Fruit fly (Drosophila melanogaster) whole organism, embryonic: ENCODE measurements around the gene CG34450.

ENCODE experiments used
- Ada2b ChIP-seq: fragments of 200-800 bp; sonication (Bioruptor generic); IDR thresholded peaks from 2 replicates; pipeline ENCODE4 v1.3.6; 2022; ENCODE audit warnings: missing biosample characterization, missing genetic modification characterization
- Atf-2 ChIP-seq: fragments of 200-800 bp; sonication (Bioruptor generic); optimal IDR thresholded peaks from 2 replicates; lab custom pipeline; 2016; ENCODE audit warnings: missing biosample characterization, missing genetic modification characterization
- CG10543 ChIP-seq: fragments of 200-800 bp; sonication (Bioruptor generic); optimal IDR thresholded peaks from 3 replicates; lab custom pipeline; 2017; ENCODE audit warnings: missing biosample characterization, mild to moderate bottlenecking, missing genetic modification characterization, moderate library complexity
- CG12299 ChIP-seq: fragments of 200-800 bp; sonication (Bioruptor generic); optimal IDR thresholded peaks from 2 replicates; lab custom pipeline; 2018; ENCODE audit warnings: missing biosample characterization, mild to moderate bottlenecking, missing genetic modification characterization
- CG13123 ChIP-seq: fragments of 200-800 bp; sonication (Bioruptor generic); optimal IDR thresholded peaks from 2 replicates; lab custom pipeline; 2016; ENCODE audit warnings: missing biosample characterization, missing genetic modification characterization
- CG13775 ChIP-seq: fragments of 200-800 bp; sonication (Bioruptor generic); optimal IDR thresholded peaks from 3 replicates; lab custom pipeline; 2017; ENCODE audit warnings: missing biosample characterization, mild to moderate bottlenecking, missing genetic modification characterization
- CG14050 ChIP-seq: fragments of 200-800 bp; sonication (Bioruptor generic); IDR thresholded peaks from 3 replicates; pipeline ENCODE4 v1.3.6; 2022; ENCODE audit warnings: missing biosample characterization, missing genetic modification characterization
- CG16813 ChIP-seq: fragments of 200-800 bp; sonication (Bioruptor generic); IDR thresholded peaks from 3 replicates; pipeline ENCODE4 v1.3.6; 2022; ENCODE audit warnings: missing biosample characterization, missing genetic modification characterization; ENCODE audit not compliant: partially characterized antibody
- CG17186 ChIP-seq: fragments of 200-800 bp; sonication (Bioruptor generic); optimal IDR thresholded peaks from 3 replicates; lab custom pipeline; 2017; ENCODE audit warnings: missing biosample characterization, missing genetic modification reagents, missing genetic modification characterization
- CG17829 ChIP-seq: fragments of 200-800 bp; optimal IDR thresholded peaks from 2 replicates; lab custom pipeline; 2019; ENCODE audit warnings: missing biosample characterization, mild to moderate bottlenecking, missing genetic modification characterization, moderate library complexity
- CG1792 ChIP-seq: fragments of 200-800 bp; sonication (Bioruptor generic); optimal IDR thresholded peaks from 2 replicates; lab custom pipeline; 2016; ENCODE audit warnings: missing biosample characterization, missing genetic modification characterization
- CG18764 ChIP-seq: fragments of 200-800 bp; sonication (Bioruptor generic); optimal IDR thresholded peaks from 3 replicates; lab custom pipeline; 2016; ENCODE audit warnings: missing biosample characterization, missing genetic modification characterization
- CG30403 ChIP-seq: fragments of 200-800 bp; sonication (Bioruptor generic); optimal IDR thresholded peaks from 3 replicates; lab custom pipeline; 2016; ENCODE audit warnings: missing biosample characterization, missing genetic modification characterization
- CG3995 ChIP-seq: fragments of 200-800 bp; sonication (Bioruptor generic); optimal IDR thresholded peaks from 3 replicates; lab custom pipeline; 2016; ENCODE audit warnings: missing biosample characterization, missing genetic modification characterization
- CG4328 ChIP-seq: fragments of 200-800 bp; sonication (Bioruptor generic); optimal IDR thresholded peaks from 3 replicates; lab custom pipeline; 2017; ENCODE audit warnings: missing biosample characterization, missing genetic modification reagents, missing genetic modification characterization
- CG6765 ChIP-seq: fragments of 200-800 bp; sonication (Bioruptor generic); optimal IDR thresholded peaks from 3 replicates; lab custom pipeline; 2017; ENCODE audit warnings: missing biosample characterization, mild to moderate bottlenecking, missing genetic modification characterization
- CG9609 ChIP-seq: fragments of 200-800 bp; sonication (Bioruptor generic); optimal IDR thresholded peaks from 3 replicates; lab custom pipeline; 2016; ENCODE audit warnings: missing biosample characterization, missing genetic modification characterization
- CTCF ChIP-seq: fragments of 200-800 bp; sonication (Bioruptor generic); optimal IDR thresholded peaks from 2 replicates; lab custom pipeline; 2017; ENCODE audit warnings: missing biosample characterization, mild to moderate bottlenecking, missing genetic modification characterization, moderate library complexity
- Dek ChIP-seq: fragments of 200-800 bp; sonication (Bioruptor generic); optimal IDR thresholded peaks from 3 replicates; lab custom pipeline; 2019; ENCODE audit warnings: missing biosample characterization, mild to moderate bottlenecking, missing genetic modification characterization, moderate library complexity
- Eip74EF ChIP-seq, 2 experiments: fragments of 200-800 bp in 1 of 2; fragments of >200 bp in 1 of 2; sonication (Bioruptor generic) in 1 of 2; optimal IDR thresholded peaks; 2 replicates each; lab custom pipeline; 2017 to 2019; ENCODE audit warnings: missing biosample characterization in 2 of 2, missing genetic modification characterization in 2 of 2, mild to moderate bottlenecking in 1 of 2, moderate library complexity in 1 of 2
- Elba2 ChIP-seq: fragments of 200-800 bp; sonication (Bioruptor generic); optimal IDR thresholded peaks from 3 replicates; lab custom pipeline; 2016; ENCODE audit warnings: missing biosample characterization, missing genetic modification characterization
- HLHmδ ChIP-seq: fragments of 200-800 bp; sonication (Bioruptor generic); optimal IDR thresholded peaks from 2 replicates; lab custom pipeline; 2018; ENCODE audit warnings: missing biosample characterization, mild to moderate bottlenecking, missing genetic modification characterization, moderate library complexity
- Kr ChIP-seq: fragments of 200-800 bp; sonication (Bioruptor generic); optimal IDR thresholded peaks from 2 replicates; lab custom pipeline; 2017; ENCODE audit warnings: missing biosample characterization, mild to moderate bottlenecking, missing genetic modification characterization
- MTF-1 ChIP-seq: fragments of 200-800 bp; sonication (Bioruptor generic); optimal IDR thresholded peaks from 2 replicates; lab custom pipeline; 2018; ENCODE audit warnings: missing biosample characterization, mild to moderate bottlenecking, missing genetic modification characterization, borderline replicate concordance
- Nf-YC ChIP-seq: fragments of 200-800 bp; optimal IDR thresholded peaks from 3 replicates; lab custom pipeline; 2019; ENCODE audit warnings: missing biosample characterization, mild to moderate bottlenecking, missing genetic modification characterization, moderate library complexity
- Opbp ChIP-seq: fragments of 200-800 bp; sonication (Bioruptor generic); IDR thresholded peaks from 3 replicates; pipeline ENCODE4 v1.3.6; 2022; ENCODE audit warnings: missing biosample characterization, missing genetic modification characterization; ENCODE audit not compliant: partially characterized antibody
- Ptx1 ChIP-seq: fragments of 200-800 bp; sonication (Bioruptor generic); IDR thresholded peaks from 2 replicates; pipeline ENCODE4 v1.3.6; 2022; ENCODE audit warnings: missing biosample characterization, missing genetic modification characterization
- Rx ChIP-seq: fragments of 200-800 bp; sonication (Bioruptor generic); IDR thresholded peaks from 2 replicates; pipeline ENCODE4 v1.3.6; 2022; ENCODE audit warnings: missing biosample characterization, missing genetic modification characterization
- Side ChIP-seq: fragments of 200-800 bp; sonication (Bioruptor generic); optimal IDR thresholded peaks from 2 replicates; lab custom pipeline; 2016; ENCODE audit warnings: missing biosample characterization, missing genetic modification characterization
- ato ChIP-seq: fragments of 200-800 bp; sonication (Bioruptor generic); IDR thresholded peaks from 2 replicates; pipeline ENCODE4 v1.3.6; 2022; ENCODE audit warnings: missing biosample characterization, missing genetic modification characterization; ENCODE audit not compliant: partially characterized antibody
- az2 ChIP-seq: fragments of 200-800 bp; sonication (Bioruptor generic); optimal IDR thresholded peaks from 3 replicates; lab custom pipeline; 2016; ENCODE audit warnings: missing biosample characterization, missing genetic modification characterization
- btn ChIP-seq: fragments of 200-800 bp; sonication (Bioruptor generic); optimal IDR thresholded peaks from 2 replicates; lab custom pipeline; 2016; ENCODE audit warnings: missing biosample characterization, missing genetic modification characterization
- disco-r ChIP-seq: fragments of 200-800 bp; sonication (Bioruptor generic); optimal IDR thresholded peaks from 2 replicates; lab custom pipeline; 2016; ENCODE audit warnings: missing biosample characterization, missing genetic modification characterization
- emc ChIP-seq: fragments of 200-800 bp; sonication (Bioruptor generic); optimal IDR thresholded peaks from 2 replicates; lab custom pipeline; 2016; ENCODE audit warnings: missing biosample characterization, missing genetic modification characterization
- h ChIP-seq: fragments of >200 bp; optimal IDR thresholded peaks from 2 replicates; lab custom pipeline; 2017
- hth ChIP-seq: fragments of >200 bp; optimal IDR thresholded peaks from 2 replicates; lab custom pipeline; 2017; ENCODE audit warnings: inconsistent platforms
- insv ChIP-seq, 2 experiments: fragments of 200-800 bp; sonication (Bioruptor generic); optimal IDR thresholded peaks; 3 replicates each; lab custom pipeline; 2016 to 2018; ENCODE audit warnings: missing biosample characterization in 2 of 2, missing genetic modification characterization in 2 of 2
- kay ChIP-seq: fragments of 200-800 bp; sonication (Bioruptor generic); optimal IDR thresholded peaks from 2 replicates; lab custom pipeline; 2016; ENCODE audit warnings: missing biosample characterization, missing genetic modification characterization
- odd ChIP-seq: fragments of 200-800 bp; sonication (Bioruptor generic); optimal IDR thresholded peaks from 2 replicates; lab custom pipeline; 2017; ENCODE audit warnings: missing biosample characterization, mild to moderate bottlenecking, missing genetic modification characterization
- repo ChIP-seq: fragments of 200-800 bp; sonication (Bioruptor generic); optimal IDR thresholded peaks from 2 replicates; lab custom pipeline; 2016; ENCODE audit warnings: missing biosample characterization, missing genetic modification characterization
- sc ChIP-seq, 3 experiments: fragments of >200 bp in 2 of 3; fragments of 200-800 bp in 1 of 3; sonication (Bioruptor generic) in 1 of 3; optimal IDR thresholded peaks; 2 replicates in 2 of 3; 3 replicates in 1 of 3; lab custom pipeline; 2017; ENCODE audit warnings: mild to moderate bottlenecking in 1 of 3, missing biosample characterization in 1 of 3, missing genetic modification characterization in 1 of 3, missing genetic modification reagents in 1 of 3
- shn ChIP-seq: fragments of 200-800 bp; sonication (Bioruptor generic); optimal IDR thresholded peaks from 3 replicates; lab custom pipeline; 2016; ENCODE audit warnings: missing biosample characterization, missing genetic modification characterization
- tll ChIP-seq, 2 experiments: fragments of 200-800 bp in 1 of 2; fragments of >200 bp in 1 of 2; sonication (Bioruptor generic) in 1 of 2; optimal IDR thresholded peaks; 2 replicates each; lab custom pipeline; 2017 to 2019; ENCODE audit warnings: missing biosample characterization in 2 of 2, missing genetic modification characterization in 2 of 2, mild to moderate bottlenecking in 1 of 2, moderate library complexity in 1 of 2
- ttk ChIP-seq: fragments of 200-800 bp; sonication (Bioruptor generic); IDR thresholded peaks from 2 replicates; pipeline ENCODE4 v2.1.2; 2022; ENCODE audit warnings: missing biosample characterization, missing genetic modification characterization
- tup ChIP-seq: fragments of 200-800 bp; sonication (Bioruptor generic); optimal IDR thresholded peaks from 2 replicates; lab custom pipeline; 2016; ENCODE audit warnings: missing biosample characterization, mild to moderate bottlenecking, missing genetic modification characterization, moderate library complexity
- vvl ChIP-seq: fragments of 200-800 bp; sonication (Bioruptor generic); IDR thresholded peaks from 2 replicates; pipeline ENCODE4 v1.3.6; 2022; ENCODE audit warnings: missing biosample characterization, missing genetic modification characterization
- wdn ChIP-seq: fragments of 200-800 bp; sonication (Bioruptor generic); IDR thresholded peaks from 2 replicates; pipeline ENCODE4 v1.3.6; 2022; ENCODE audit warnings: missing biosample characterization, missing genetic modification characterization
- yki ChIP-seq: fragments of >200 bp; optimal IDR thresholded peaks from 3 replicates; lab custom pipeline; 2018

The CG34450 gene

DNA sequence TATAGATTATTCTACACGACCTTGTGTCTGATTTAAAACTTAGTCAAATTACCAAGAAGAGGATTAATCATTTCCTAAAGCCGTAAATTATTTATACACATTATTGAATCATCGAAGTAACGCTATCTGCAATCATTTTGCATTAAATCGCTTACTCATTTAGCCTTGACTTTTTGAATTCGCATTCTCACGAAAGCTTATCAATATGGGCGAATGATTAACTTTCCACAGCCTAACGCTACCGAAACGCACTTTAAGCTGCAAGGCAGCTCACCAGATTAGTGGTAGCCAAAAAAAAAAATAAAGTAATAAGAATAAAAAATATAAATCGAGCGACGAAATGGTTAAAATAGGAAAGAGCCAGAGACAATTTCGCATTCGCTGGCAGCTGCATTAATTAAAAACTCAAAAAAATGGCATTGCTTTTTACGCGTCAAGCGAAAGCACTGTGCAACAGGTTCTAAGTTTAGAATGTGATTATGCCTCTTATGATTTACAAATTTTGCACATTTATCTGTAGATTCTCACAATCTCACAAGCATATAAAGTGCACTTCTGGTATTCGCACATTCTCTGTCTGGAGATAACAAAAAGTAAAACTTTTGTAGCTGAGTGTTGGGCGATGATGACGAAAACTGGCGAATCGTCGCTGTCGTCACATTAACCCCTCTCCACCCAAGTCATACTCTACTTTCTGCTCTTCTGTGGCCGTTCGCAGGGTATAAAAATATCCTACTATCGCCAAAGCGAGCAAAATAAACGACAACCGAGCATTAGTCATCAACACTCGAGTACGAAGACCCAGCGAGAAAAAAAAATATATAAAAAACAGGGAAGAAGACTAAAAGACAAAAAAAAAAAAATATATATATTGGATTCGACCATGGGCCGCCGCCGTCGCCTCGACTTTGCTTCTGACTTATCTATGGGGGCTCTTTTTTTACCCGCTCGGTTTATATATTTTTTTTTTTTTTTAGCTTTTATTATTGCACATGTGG lies 13.5 kb upstream of the CG34450 start (continued):
- no peak for TF ChIP-seq btn (GFP tag; lab: Kevin White, UChicago)
- TF ChIP-seq CG17829: no peak
- TF ChIP-seq Ptx1 (GFP tag; lab: Robert Waterston, UW): peak; percentile 60
- no peak for TF ChIP-seq odd
- peak; percentile 29 for TF ChIP-seq CG18764 (GFP tag; lab: Kevin White, UChicago)
- TF ChIP-seq Side (GFP tag; lab: Kevin White, UChicago): peak; percentile 57
- TF ChIP-seq disco-r: peak; percentile 32
- no peak for TF ChIP-seq Eip74EF (GFP tag; optimal IDR thresholded peaks at IDR 0.05; lab: Kevin White, UChicago)
- no peak for TF ChIP-seq yki (lab: Kevin White, UChicago)
- TF ChIP-seq CG17186: no peak
- no peak for TF ChIP-seq insv (GFP tag; optimal IDR thresholded peaks at IDR 0.05; lab: Kevin White, UChicago)
- TF ChIP-seq vvl: peak; percentile 85
- peak; percentile 41 for TF ChIP-seq CG1792 (GFP tag; lab: Kevin White, UChicago)
- TF ChIP-seq emc: peak; percentile 36
- no peak for TF ChIP-seq CG13123 (GFP tag; lab: Kevin White, UChicago)
- TF ChIP-seq tup (GFP tag; lab: Kevin White, UChicago): peak; percentile 2
- TF ChIP-seq CG3995 (GFP tag; lab: Kevin White, UChicago): peak; percentile 52
- no peak for TF ChIP-seq h (lab: Kevin White, UChicago)
- peak; percentile 67 for TF ChIP-seq Dek
- TF ChIP-seq tll (GFP tag; optimal IDR thresholded peaks at IDR 0.05; lab: Kevin White, UChicago): no peak
- TF ChIP-seq MTF-1 (GFP tag; lab: Kevin White, UChicago): no peak
- TF ChIP-seq CG4328 (GFP tag; lab: Kevin White, UChicago): no peak
- no peak for TF ChIP-seq Kr (GFP tag; lab: Kevin White, UChicago)
- TF ChIP-seq az2 (GFP tag; lab: Kevin White, UChicago): no peak
- TF ChIP-seq CG6765 (GFP tag; lab: Kevin White, UChicago): no peak
- TF ChIP-seq Nf-YC (tag; lab: Kevin White, UChicago): no peak
- peak; percentile 60; the same call in 2 of the 3 replicates for TF ChIP-seq CG14050 (GFP tag; lab: Robert Waterston, UW)
- 0 out of 2 replicates have a peak, but pooled peaks have one; percentile 14 for TF ChIP-seq Rx (GFP tag; lab: Robert Waterston, UW)
- TF ChIP-seq CTCF (GFP tag; lab: Kevin White, UChicago): no peak
- peak; percentile 62 for TF ChIP-seq CG9609 (GFP tag; lab: Kevin White, UChicago)
- peak; percentile 29 for TF ChIP-seq CG12299 (tag; lab: Kevin White, UChicago)
- TF ChIP-seq CG10543: no peak
- TF ChIP-seq Opbp: no peak
- no peak for TF ChIP-seq sc (optimal IDR thresholded peaks at IDR 0.05; lab: Kevin White, UChicago)
- no peak for TF ChIP-seq sc (GFP tag; optimal IDR thresholded peaks at IDR 0.05; lab: Kevin White, UChicago)
- no peak for TF ChIP-seq ato (GFP tag; lab: Robert Waterston, UW)
- no peak for TF ChIP-seq hth (lab: Kevin White, UChicago)
- no peak for TF ChIP-seq CG16813 (GFP tag; lab: Robert Waterston, UW)
- TF ChIP-seq shn (GFP tag; lab: Kevin White, UChicago): peak; percentile 1
- TF ChIP-seq HLHmδ (GFP tag; lab: Kevin White, UChicago): no peak
- TF ChIP-seq wdn: peak; percentile 74
- peak; percentile 42; the same call in 1 of the 2 replicates for TF ChIP-seq ttk (GFP tag; lab: Robert Waterston, UW)
- TF ChIP-seq CG13775 (GFP tag; lab: Kevin White, UChicago): peak; percentile 45
- peak; percentile 43 for TF ChIP-seq Atf-2 (GFP tag; lab: Kevin White, UChicago)
- TF ChIP-seq CG30403 (GFP tag; lab: Kevin White, UChicago): peak; percentile 56
- no peak for TF ChIP-seq Elba2 (GFP tag; lab: Kevin White, UChicago)
- TF ChIP-seq kay: peak; percentile 5
- peak; percentile 38 for TF ChIP-seq repo (GFP tag; lab: Kevin White, UChicago)
- peak; percentile 83 for TF ChIP-seq Ada2b (GFP tag; lab: Robert Waterston, UW)
